Fruit fly (Drosophila melanogaster): ENCODE results near the gene CG6765.

Gene CG6765

dm6 chr3L:8547104-8547523, 34.5 kb downstream of the CG6765 start (continued):
- TF ChIP-seq mam (GFP tag; optimal IDR thresholded peaks at IDR 0.05) (peak; percentile 81), CG10274 (GFP tag; optimal IDR thresholded peaks at IDR 0.05) (peak; percentile 72), Sox102F (GFP tag; optimal IDR thresholded peaks at IDR 0.05) (peak; percentile 90), Awh (GFP tag; IDR thresholded peaks at IDR 0.05) (peak; percentile 64; the same call in 1 of the 2 replicates), chinmo (GFP tag; IDR thresholded peaks at IDR 0.05; ENCODE audit: partially characterized antibody) (no peak), ind (GFP tag; optimal IDR thresholded peaks at IDR 0.05) (peak; percentile 81), HmgD (GFP tag; optimal IDR thresholded peaks at IDR 0.05) (no peak), CG10543 (GFP tag; optimal IDR thresholded peaks at IDR 0.05) (peak; percentile 89), CG32767 (GFP tag; IDR thresholded peaks at IDR 0.05) (peak; percentile 79), luna (GFP tag; optimal IDR thresholded peaks at IDR 0.05) (peak; percentile 46), CG14050 (GFP tag; IDR thresholded peaks at IDR 0.05) (peak; percentile 61; the same call in 2 of the 3 replicates), Gug (GFP tag; IDR thresholded peaks at IDR 0.05) (peak; percentile 81), CG7745 (tag; optimal IDR thresholded peaks at IDR 0.05) (no peak), Max (GFP tag; optimal IDR thresholded peaks at IDR 0.05) (peak; percentile 51), NC2β (GFP tag; optimal IDR thresholded peaks at IDR 0.05) (peak; percentile 44), bowl (GFP tag; IDR thresholded peaks at IDR 0.05) (peak; percentile 47; the same call in 1 of the 2 replicates), CG14710 (tag; optimal IDR thresholded peaks at IDR 0.05) (peak; percentile 75), Sox100B (GFP tag; optimal IDR thresholded peaks at IDR 0.05) (peak; percentile 87), unc-4 (GFP tag; IDR thresholded peaks at IDR 0.05; ENCODE audit: partially characterized antibody) (no peak), CG14965 (GFP tag; optimal IDR thresholded peaks at IDR 0.05; ENCODE audit: borderline replicate concordance) (no peak), ro (GFP tag; IDR thresholded peaks at IDR 0.05) (peak; percentile 35; the same call in 1 of the 2 replicates), dmrt99B (tag; optimal IDR thresholded peaks at IDR 0.05) (peak; percentile 92), sug (tag; optimal IDR thresholded peaks at IDR 0.05) (peak; percentile 81), CG42726 (GFP tag; IDR thresholded peaks at IDR 0.05; ENCODE audit: partially characterized antibody) (no peak), CG18476 (GFP tag; optimal IDR thresholded peaks at IDR 0.05) (peak; percentile 62), CG17802 (tag; optimal IDR thresholded peaks at IDR 0.05) (peak; percentile 51), sens-2 (GFP tag; IDR thresholded peaks at IDR 0.05) (0 out of 2 replicates have a peak, but pooled peaks have one; percentile 36), CG18599 (GFP tag; optimal IDR thresholded peaks at IDR 0.05) (peak; percentile 92), chm (GFP tag; IDR thresholded peaks at IDR 0.05) (peak; percentile 33; the same call in 1 of the 2 replicates), da (GFP tag; optimal IDR thresholded peaks at IDR 0.05) (peak; percentile 44), Side (GFP tag; optimal IDR thresholded peaks at IDR 0.05) (peak; percentile 60), TFAM (GFP tag; optimal IDR thresholded peaks at IDR 0.05) (no peak), Hr39 (optimal IDR thresholded peaks at IDR 0.05) (no peak), usp (GFP tag; optimal IDR thresholded peaks at IDR 0.05) (no peak), H15 (GFP tag; IDR thresholded peaks at IDR 0.05) (peak; percentile 78), lov (optimal IDR thresholded peaks at IDR 0.05) (no peak), lov (GFP tag; IDR thresholded peaks at IDR 0.05) (0 out of 3 replicates have a peak, but pooled peaks have one; percentile 33), Opbp (GFP tag; IDR thresholded peaks at IDR 0.05; ENCODE audit: partially characterized antibody) (no peak), CG3065 (GFP tag; optimal IDR thresholded peaks at IDR 0.05) (peak; percentile 14), NK7.1 (GFP tag; optimal IDR thresholded peaks at IDR 0.05) (peak; percentile 28), Mad (GFP tag; optimal IDR thresholded peaks at IDR 0.05) (peak; percentile 67), CG18011 (GFP tag; optimal IDR thresholded peaks at IDR 0.05) (peak; percentile 75), CG3847 (GFP tag; IDR thresholded peaks at IDR 0.05) (peak; percentile 90), CG14667 (GFP tag; IDR thresholded peaks at IDR 0.05) (peak; percentile 71; the same call in 1 of the 2 replicates), Hand (GFP tag; optimal IDR thresholded peaks at IDR 0.05) (peak; percentile 59), bigmax (GFP tag; optimal IDR thresholded peaks at IDR 0.05) (no peak), Fer1 (GFP tag; optimal IDR thresholded peaks at IDR 0.05) (peak; percentile 91), Dip2 (GFP tag; IDR thresholded peaks at IDR 0.05) (no peak; the same call in 1 of the 2 replicates), Oaz (GFP tag; IDR thresholded peaks at IDR 0.05) (peak; percentile 54; the same call in 1 of the 2 replicates), croc (GFP tag; conservative IDR thresholded peaks at IDR 0.05) (peak; percentile 62), Drgx (GFP tag; IDR thresholded peaks at IDR 0.05) (peak; percentile 80)

Data from whole organism, embryonic.